Worm (Caenorhabditis elegans): Measurements from ENCODE around the gene B0222.5.
A peak's percentile ranks its signal among the peaks of the same experiment; 100 is the strongest.

B0222.5 gene

ce11 chrV:9197121-9197520 lies 42.4 kb upstream of the B0222.5 start, which contains the start of gene C24B5.4:
Gene C24B5.4, minus strand, starts transcription at chrV:9197326.
- TF ChIP-seq dsc-1 (tag; optimal IDR thresholded peaks at IDR 0.05) (no peak), hpl-2 (GFP tag; optimal IDR thresholded peaks at IDR 0.05) (no peak), nhr-85 (tag) (no peak), blmp-1 (tag; optimal IDR thresholded peaks at IDR 0.05) (peak; percentile 41), lsy-2 (tag; optimal IDR thresholded peaks at IDR 0.05) (no peak), ama-1 (optimal IDR thresholded peaks at IDR 0.05) (no peak), snu-23 (GFP tag; optimal IDR thresholded peaks at IDR 0.05) (no peak)

ce11 chrV:9194055-9194454 lies 39.4 kb upstream of the B0222.5 start:
- TF ChIP-seq nhr-76 (tag; optimal IDR thresholded peaks at IDR 0.05), result no peak
- peak; percentile 74 for TF ChIP-seq lin-14 (GFP tag; optimal IDR thresholded peaks at IDR 0.05)
- TF ChIP-seq xbp-1 (tag; optimal IDR thresholded peaks at IDR 0.05), result no peak
- TF ChIP-seq nhr-12 (tag; optimal IDR thresholded peaks at IDR 0.05), result no peak
- no peak for TF ChIP-seq C34B4.2 (tag; optimal IDR thresholded peaks at IDR 0.05)
- no peak for TF ChIP-seq F16B12.6 (tag; optimal IDR thresholded peaks at IDR 0.05)
- peak; percentile 22 for TF ChIP-seq nhr-47 (tag; optimal IDR thresholded peaks at IDR 0.05)
- no peak for TF ChIP-seq hlh-4 (tag; optimal IDR thresholded peaks at IDR 0.05)
- no peak for TF ChIP-seq nhr-28 (tag; optimal IDR thresholded peaks at IDR 0.05)
- TF ChIP-seq ama-1 (optimal IDR thresholded peaks at IDR 0.05), result no peak
- no peak for TF ChIP-seq sup-37 (GFP tag; optimal IDR thresholded peaks at IDR 0.05)
- peak in 1 of 3 experiments; percentile 22 for TF ChIP-seq ceh-82 (tag; optimal IDR thresholded peaks at IDR 0.05)
- peak; percentile 27 for TF ChIP-seq egl-13 (tag; optimal IDR thresholded peaks at IDR 0.05)
- peak; percentile 25 for TF ChIP-seq dsc-1 (tag; optimal IDR thresholded peaks at IDR 0.05)
- TF ChIP-seq nhr-11 (tag; optimal IDR thresholded peaks at IDR 0.05), result no peak
- TF ChIP-seq nhr-19 (GFP tag; conservative IDR thresholded peaks at IDR 0.05), result no peak
- no peak for TF ChIP-seq ztf-11 (tag; optimal IDR thresholded peaks at IDR 0.05)
- no peak for TF ChIP-seq lsy-2 (tag; optimal IDR thresholded peaks at IDR 0.05)
- TF ChIP-seq hpl-2 (GFP tag; optimal IDR thresholded peaks at IDR 0.05), result no peak
- TF ChIP-seq rnt-1 (tag; optimal IDR thresholded peaks at IDR 0.05), result no peak
- no peak for TF ChIP-seq mef-2 (tag; optimal IDR thresholded peaks at IDR 0.05)
- no peak for TF ChIP-seq isw-1 (GFP tag; IDR thresholded peaks at IDR 0.05)
- no peak for TF ChIP-seq efl-1 (optimal IDR thresholded peaks at IDR 0.05)
- peak in 1 of 2 experiments; percentile 17 for TF ChIP-seq efl-1 (GFP tag; optimal IDR thresholded peaks at IDR 0.05 in 1 of 2)
- TF ChIP-seq nhr-71 (tag; optimal IDR thresholded peaks at IDR 0.05), result no peak
- TF ChIP-seq egl-27 (tag; optimal IDR thresholded peaks at IDR 0.05), result no peak
- no peak for TF ChIP-seq fos-1 (tag; optimal IDR thresholded peaks at IDR 0.05)
- TF ChIP-seq fkh-8 (tag; optimal IDR thresholded peaks at IDR 0.05), result peak; percentile 1
- no peak for TF ChIP-seq hlh-17 (GFP tag; optimal IDR thresholded peaks at IDR 0.05; ENCODE audit: borderline replicate concordance)
- peak; percentile 53 for TF ChIP-seq fkh-10 (GFP tag; optimal IDR thresholded peaks at IDR 0.05)
- no peak for TF ChIP-seq Y116A8C.19 (tag; optimal IDR thresholded peaks at IDR 0.05; ENCODE audit: borderline replicate concordance)

ce11 chrV:9191406-9191805 lies 36.7 kb upstream of the B0222.5 start, which contains the start of gene sphr-1:
Gene sphr-1, plus strand, starts transcription at chrV:9191610.
- no peak for TF ChIP-seq ceh-88 (GFP tag; IDR thresholded peaks at IDR 0.05)
- TF ChIP-seq jun-1 (tag; optimal IDR thresholded peaks at IDR 0.05), result no peak
- TF ChIP-seq mab-9 (GFP tag; IDR thresholded peaks at IDR 0.05), result no peak
- TF ChIP-seq unc-130 (tag; optimal IDR thresholded peaks at IDR 0.05), result no peak
- TF ChIP-seq efl-1 (optimal IDR thresholded peaks at IDR 0.05), result peak; percentile 1 to 55
- TF ChIP-seq efl-1 (GFP tag; optimal IDR thresholded peaks at IDR 0.05 in 1 of 2), result no peak
- TF ChIP-seq lin-14 (GFP tag; optimal IDR thresholded peaks at IDR 0.05), result peak; percentile 61
- no peak for TF ChIP-seq ztf-11 (tag; optimal IDR thresholded peaks at IDR 0.05)
- TF ChIP-seq nhr-71 (tag; optimal IDR thresholded peaks at IDR 0.05), result peak; percentile 15

ce11 chrV:9186028-9186427 lies 31.4 kb upstream of the B0222.5 start:
- TF ChIP-seq C16A3.4 (tag; optimal IDR thresholded peaks at IDR 0.05) (no peak), pag-3 (tag; optimal IDR thresholded peaks at IDR 0.05; ENCODE audit: borderline replicate concordance, insufficient read depth) (no peak), elt-3 (tag; optimal IDR thresholded peaks at IDR 0.05) (no peak), ces-1 (GFP tag; optimal IDR thresholded peaks at IDR 0.05) (no peak), egl-13 (tag; optimal IDR thresholded peaks at IDR 0.05) (peak; percentile 61), nhr-12 (tag; optimal IDR thresholded peaks at IDR 0.05) (no peak), sox-4 (tag; optimal IDR thresholded peaks at IDR 0.05) (peak; percentile 48), efl-1 (optimal IDR thresholded peaks at IDR 0.05) (no peak), efl-1 (GFP tag; optimal IDR thresholded peaks at IDR 0.05 in 1 of 2) (peak in 1 of 2 experiments; percentile 59), fos-1 (tag; optimal IDR thresholded peaks at IDR 0.05) (no peak), nhr-47 (tag; optimal IDR thresholded peaks at IDR 0.05) (peak; percentile 42), hlh-4 (tag; optimal IDR thresholded peaks at IDR 0.05) (no peak), fkh-10 (GFP tag; optimal IDR thresholded peaks at IDR 0.05) (peak; percentile 14), pax-3 (tag; optimal IDR thresholded peaks at IDR 0.05) (peak; percentile 59), vab-15 (tag; optimal IDR thresholded peaks at IDR 0.05) (no peak), lin-14 (GFP tag; optimal IDR thresholded peaks at IDR 0.05) (peak; percentile 3), nhr-71 (tag; optimal IDR thresholded peaks at IDR 0.05) (peak; percentile 29), dsc-1 (tag; optimal IDR thresholded peaks at IDR 0.05) (peak; percentile 92), isw-1 (GFP tag; IDR thresholded peaks at IDR 0.05) (no peak), fkh-8 (tag; optimal IDR thresholded peaks at IDR 0.05) (peak; percentile 68)

Measured in whole organism, L1 larva.